Fruit fly (Drosophila melanogaster): Measurements from ENCODE around the gene Cortactin.

Gene Cortactin

DNA sequence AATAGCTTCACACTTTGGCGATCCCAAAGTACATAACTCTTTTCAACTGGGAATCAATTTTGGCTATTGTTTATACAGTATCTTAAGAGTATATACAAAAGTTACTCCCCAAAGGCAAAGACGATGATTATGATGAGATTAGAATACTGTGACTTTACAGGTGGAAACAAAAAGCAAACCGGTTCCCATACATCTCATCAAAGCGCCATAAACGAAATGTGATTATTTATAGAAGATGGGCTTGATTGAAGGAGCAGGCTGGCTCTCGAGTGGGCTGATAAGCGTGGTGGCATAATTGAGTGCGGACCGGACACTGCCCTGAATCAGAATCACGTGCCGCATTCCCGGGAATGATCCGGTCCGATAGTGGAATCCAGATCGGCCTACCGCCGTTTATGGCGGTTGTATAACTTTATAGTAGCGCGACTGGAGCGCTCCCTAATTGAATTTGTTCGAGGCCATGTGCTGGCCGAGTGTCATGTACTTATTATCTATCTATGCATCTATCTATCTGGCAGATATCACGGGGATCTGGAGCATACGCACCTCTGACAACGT lies 7.8 kb upstream of the Cortactin start:
- TF ChIP-seq Snoo (tag; optimal IDR thresholded peaks at IDR 0.05): no peak
- TF ChIP-seq CG8159 (tag; optimal IDR thresholded peaks at IDR 0.05): no peak
- TF ChIP-seq CG8301 (tag; optimal IDR thresholded peaks at IDR 0.05): no peak
- TF ChIP-seq gl (tag; optimal IDR thresholded peaks at IDR 0.05): no peak
- TF ChIP-seq Pif1A (GFP tag; optimal IDR thresholded peaks at IDR 0.05): no peak
- TF ChIP-seq CG34367 (tag; optimal IDR thresholded peaks at IDR 0.05): no peak
- no peak for TF ChIP-seq D1 (tag; optimal IDR thresholded peaks at IDR 0.05)
- TF ChIP-seq Pif1B (GFP tag; optimal IDR thresholded peaks at IDR 0.05): no peak
- no peak for TF ChIP-seq CG14655 (GFP tag; optimal IDR thresholded peaks at IDR 0.05)

dm6 chr3R:21071312-21071711 lies 7.0 kb upstream of the Cortactin start:
- TF ChIP-seq CG17806 (tag; optimal IDR thresholded peaks at IDR 0.05): no peak
- TF ChIP-seq D1 (tag; optimal IDR thresholded peaks at IDR 0.05): no peak
- TF ChIP-seq CG8301 (tag; optimal IDR thresholded peaks at IDR 0.05): no peak

- TF ChIP-seq CG8159 (tag; optimal IDR thresholded peaks at IDR 0.05) (no peak), CG9948 (tag; optimal IDR thresholded peaks at IDR 0.05) (no peak), EcR (GFP tag; optimal IDR thresholded peaks at IDR 0.05) (no peak), D1 (tag; optimal IDR thresholded peaks at IDR 0.05) (peak; percentile 58), Snoo (tag; optimal IDR thresholded peaks at IDR 0.05) (no peak)
Observed at dm6 chr3R:21069742-21070141, 5.5 kb upstream of the Cortactin start.

DNA sequence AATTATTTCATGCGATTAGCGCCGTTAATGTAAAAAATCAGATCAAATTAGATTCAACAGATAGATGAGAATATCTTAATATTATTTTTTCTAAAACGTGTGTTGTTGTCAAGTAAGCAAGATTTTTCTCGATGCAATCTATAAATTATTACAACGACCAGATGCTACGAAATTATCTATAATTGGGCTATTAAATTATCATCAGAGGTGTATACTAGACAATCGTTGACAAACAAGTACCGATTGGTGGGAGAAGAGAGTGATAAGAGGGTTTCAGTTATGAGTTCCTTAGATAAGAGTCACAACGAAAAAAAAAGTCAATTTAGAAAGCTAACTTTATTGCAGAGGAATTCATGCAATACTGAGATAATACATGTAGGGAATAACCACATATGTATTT lies 3.3 kb upstream of the Cortactin start:
- TF ChIP-seq EcR (GFP tag; optimal IDR thresholded peaks at IDR 0.05) (no peak), CG13204 (GFP tag; optimal IDR thresholded peaks at IDR 0.05) (no peak), CG17806 (tag; optimal IDR thresholded peaks at IDR 0.05) (no peak), CG8301 (tag; optimal IDR thresholded peaks at IDR 0.05) (no peak), CG9948 (tag; optimal IDR thresholded peaks at IDR 0.05) (no peak), CG10348 (GFP tag; IDR thresholded peaks at IDR 0.05) (no peak)

DNA sequence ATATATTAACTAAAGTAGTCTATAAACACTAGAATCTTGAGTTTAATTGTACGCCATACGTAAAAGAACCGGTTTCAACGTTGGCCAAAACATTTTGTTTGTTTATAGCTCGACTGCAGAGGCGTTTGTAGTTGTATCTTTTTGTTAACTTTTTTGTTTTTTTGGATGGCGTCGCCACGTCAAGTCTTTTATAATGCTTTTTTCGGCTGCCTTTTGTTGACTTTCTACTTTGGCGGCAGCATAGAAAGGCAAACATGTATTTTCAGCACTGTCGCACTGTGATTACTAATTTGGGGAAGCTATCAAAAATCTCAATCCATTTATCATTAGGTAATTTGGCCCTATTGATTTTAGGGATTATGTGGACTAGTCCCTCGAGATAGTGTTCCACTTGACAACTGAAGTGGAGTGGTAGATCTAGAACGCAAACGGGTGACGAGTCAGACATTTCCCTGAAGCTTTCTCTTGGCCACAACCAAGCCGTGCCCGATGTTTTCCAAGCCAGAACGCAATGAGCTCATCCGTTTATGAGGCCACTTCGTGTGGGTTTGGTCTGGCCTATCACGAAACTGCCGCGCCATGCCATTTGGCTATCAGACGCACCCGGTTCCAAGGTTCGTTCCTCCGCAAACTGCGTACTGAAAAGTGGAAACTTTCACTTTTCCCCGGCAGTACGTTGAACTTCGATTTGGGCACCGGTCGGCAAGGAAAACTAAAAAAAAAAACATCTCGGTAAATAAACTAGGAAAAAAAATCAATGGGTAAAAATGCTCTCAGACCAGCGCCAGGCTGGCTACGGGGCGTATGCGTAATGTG lies 2.4 kb upstream of the Cortactin start:
- TF ChIP-seq CG34367 (tag; optimal IDR thresholded peaks at IDR 0.05): no peak
- peak; percentile 62; the same call in 2 of the 3 replicates for TF ChIP-seq CG4496 (GFP tag; IDR thresholded peaks at IDR 0.05)
- TF ChIP-seq CG12605 (GFP tag; IDR thresholded peaks at IDR 0.05): 0 out of 2 replicates have a peak, but pooled peaks have one; percentile 13
- TF ChIP-seq Snoo (tag; optimal IDR thresholded peaks at IDR 0.05): no peak
- no peak for TF ChIP-seq gl (tag; optimal IDR thresholded peaks at IDR 0.05)

dm6 chr3R:21065696-21066080 lies 1.4 kb upstream of the Cortactin start:
- TF ChIP-seq fd96Ca (GFP tag; IDR thresholded peaks at IDR 0.05) (no peak), CG12605 (GFP tag; IDR thresholded peaks at IDR 0.05) (no peak), Pif1A (GFP tag; optimal IDR thresholded peaks at IDR 0.05) (no peak), CG13204 (GFP tag; optimal IDR thresholded peaks at IDR 0.05) (no peak), CG4496 (GFP tag; IDR thresholded peaks at IDR 0.05) (peak; percentile 46; the same call in 2 of the 3 replicates), CG17806 (tag; optimal IDR thresholded peaks at IDR 0.05) (no peak), rn (GFP tag; IDR thresholded peaks at IDR 0.05) (no peak), EcR (GFP tag; optimal IDR thresholded peaks at IDR 0.05) (no peak), CG8301 (tag; optimal IDR thresholded peaks at IDR 0.05) (no peak), Ets98B (GFP tag; IDR thresholded peaks at IDR 0.05) (no peak), CG14655 (GFP tag; optimal IDR thresholded peaks at IDR 0.05) (no peak), CG10348 (GFP tag; IDR thresholded peaks at IDR 0.05) (no peak), CG8159 (tag; optimal IDR thresholded peaks at IDR 0.05) (no peak), Snoo (tag; optimal IDR thresholded peaks at IDR 0.05) (no peak), CG32121 (GFP tag; IDR thresholded peaks at IDR 0.05) (peak; percentile 48), D1 (tag; optimal IDR thresholded peaks at IDR 0.05) (no peak), CG15710 (tag; optimal IDR thresholded peaks at IDR 0.05) (no peak)

DNA sequence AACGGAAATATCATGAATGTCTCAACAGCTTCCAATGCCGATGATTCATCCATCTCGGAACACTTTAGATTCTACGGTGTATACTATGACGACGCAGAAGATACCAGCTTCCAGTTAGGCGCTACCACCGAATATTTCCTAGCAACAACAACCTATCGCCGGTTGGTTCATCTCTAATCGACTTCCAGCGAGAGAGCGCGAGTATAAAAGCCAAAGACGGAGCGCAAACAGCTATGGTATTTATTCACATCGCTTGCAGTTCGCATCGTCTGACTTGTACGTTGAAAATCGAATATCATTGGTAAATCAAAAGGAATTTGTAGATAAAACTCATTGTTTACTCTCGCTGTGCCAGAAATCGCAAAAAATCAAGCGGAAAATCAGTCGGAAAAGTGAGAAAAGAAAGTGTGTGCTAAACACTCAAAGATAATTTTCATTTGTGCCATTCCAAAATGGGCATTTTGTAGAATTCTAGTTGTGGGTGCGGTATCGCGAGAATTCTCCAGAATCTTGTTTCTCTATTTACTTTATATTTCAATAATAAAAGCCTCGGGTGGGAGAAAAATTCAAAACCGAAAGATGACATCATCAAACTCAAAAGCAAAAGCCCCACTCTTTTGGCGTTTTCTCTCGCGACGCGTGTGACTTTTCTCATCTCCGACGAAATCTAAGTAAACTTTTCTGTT lies 882 bp upstream of the Cortactin start, which contains the start of gene AnxB9:
Gene AnxB9 (plus strand): TSS at position 232 of the 686 bp plus-strand sequence.
- TF ChIP-seq CG15710 (tag; optimal IDR thresholded peaks at IDR 0.05): peak; percentile 3
- TF ChIP-seq Pif1B (GFP tag; optimal IDR thresholded peaks at IDR 0.05): peak; percentile 25
- peak; percentile 32 for TF ChIP-seq Pif1A (GFP tag; optimal IDR thresholded peaks at IDR 0.05)
- no peak for TF ChIP-seq CG10348 (GFP tag; IDR thresholded peaks at IDR 0.05)
- TF ChIP-seq Snoo (tag; optimal IDR thresholded peaks at IDR 0.05): peak; percentile 12
- peak; percentile 47 for TF ChIP-seq Ets98B (GFP tag; IDR thresholded peaks at IDR 0.05)
- TF ChIP-seq CG32121 (GFP tag; IDR thresholded peaks at IDR 0.05): peak; percentile 51; the same call in 1 of the 2 replicates
- no peak for TF ChIP-seq CG9948 (tag; optimal IDR thresholded peaks at IDR 0.05)
- TF ChIP-seq EcR (GFP tag; optimal IDR thresholded peaks at IDR 0.05): peak; percentile 3
- TF ChIP-seq CG14655 (GFP tag; optimal IDR thresholded peaks at IDR 0.05): no peak
- TF ChIP-seq CG12605 (GFP tag; IDR thresholded peaks at IDR 0.05): peak; percentile 51; the same call in 1 of the 2 replicates
- TF ChIP-seq CG17806 (tag; optimal IDR thresholded peaks at IDR 0.05): peak; percentile 4
- TF ChIP-seq CG4496 (GFP tag; IDR thresholded peaks at IDR 0.05): peak; percentile 56; the same call in 1 of the 3 replicates
- TF ChIP-seq fd96Ca (GFP tag; IDR thresholded peaks at IDR 0.05): no peak

Measured in whole organism, pupa.